Fruit fly (Drosophila melanogaster) whole organism, pupa: ENCODE data around the gene CG4291.

Experiments used
- CG12605 ChIP-seq: fragments of 200-800 bp; sonication (Bioruptor generic); IDR thresholded peaks from 2 replicates; pipeline ENCODE4 v1.3.6; 2022; ENCODE audit warnings: missing biosample characterization, missing genetic modification characterization
- CG14655 ChIP-seq: fragments of 200-800 bp; sonication (Bioruptor generic); optimal IDR thresholded peaks from 3 replicates; lab custom pipeline; 2017; ENCODE audit warnings: mild to moderate bottlenecking, missing biosample characterization, missing genetic modification reagents, missing genetic modification characterization
- CG4496 ChIP-seq: fragments of 200-800 bp; sonication (Bioruptor generic); IDR thresholded peaks from 3 replicates; pipeline ENCODE4 v1.3.6; 2022; ENCODE audit warnings: missing biosample characterization, missing genetic modification characterization
- CG8159 ChIP-seq: fragments of 200-800 bp; sonication (Bioruptor generic); optimal IDR thresholded peaks from 3 replicates; lab custom pipeline; 2018; ENCODE audit warnings: missing biosample characterization, mild to moderate bottlenecking, missing genetic modification characterization, moderate library complexity
- CG9948 ChIP-seq: fragments of 200-800 bp; sonication (Bioruptor generic); optimal IDR thresholded peaks from 2 replicates; lab custom pipeline; 2018; ENCODE audit warnings: missing biosample characterization, mild to moderate bottlenecking, missing genetic modification characterization, moderate library complexity
- D1 ChIP-seq: fragments of 200-800 bp; sonication (Bioruptor generic); optimal IDR thresholded peaks from 2 replicates; lab custom pipeline; 2018; ENCODE audit warnings: missing biosample characterization, mild to moderate bottlenecking, missing genetic modification characterization, moderate library complexity
- EcR ChIP-seq: fragments of 200-800 bp; sonication (Bioruptor generic); optimal IDR thresholded peaks from 3 replicates; lab custom pipeline; 2019; ENCODE audit warnings: missing biosample characterization, missing genetic modification characterization, mild to moderate bottlenecking, moderate library complexity, missing genetic modification reagents

- TF ChIP-seq CG12605 (GFP tag; lab: Robert Waterston, UW) (no peak), CG4496 (GFP tag; lab: Robert Waterston, UW) (no peak), CG14655 (GFP tag; lab: Kevin White, UChicago) (no peak), D1 (tag; lab: Kevin White, UChicago) (no peak), CG9948 (tag; lab: Kevin White, UChicago) (no peak), CG8159 (tag; lab: Kevin White, UChicago) (no peak), EcR (no peak)
Measured at dm6 chr2L:810277-810676, 42.3 kb downstream of the CG4291 start, which contains the start of gene Nnf1b.
